Worm (Caenorhabditis elegans) whole organism, L4/young adult: Measurements from ENCODE around the gene F41E7.6.

Experiments
- W03F9.2 ChIP-seq: fragments of 150-350 bp; optimal IDR thresholded peaks from 2 replicates; lab custom pipeline; 2014; ENCODE audit warnings: missing biosample characterization, missing genetic modification characterization
- dao-5 ChIP-seq: sonication (generic microtip); optimal IDR thresholded peaks from 2 replicates; lab custom pipeline; 2016; ENCODE audit warnings: missing genotype, missing genetic modification characterization, moderate library complexity, missing compliant biosample characterization
- him-1 ChIP-seq: sonication (generic microtip); optimal IDR thresholded peaks from 2 replicates; lab custom pipeline; 2016; ENCODE audit warnings: missing genotype, missing genetic modification reagents, missing genetic modification characterization, missing compliant biosample characterization

The F41E7.6 gene

ce11 chrX:10277118-10277517 is 33.1 kb downstream of the F41E7.6 start:
- TF ChIP-seq dao-5 = no peak
- TF ChIP-seq W03F9.2 (tag; lab: Kevin White, UChicago) = no peak
- TF ChIP-seq him-1 = no peak

- no peak for TF ChIP-seq W03F9.2 (tag; lab: Kevin White, UChicago)
- no peak for TF ChIP-seq dao-5
- TF ChIP-seq him-1 = no peak
Measured at ce11 chrX:10274470-10274869, 35.8 kb downstream of the F41E7.6 start.

ce11 chrX:10273392-10273791 is 36.9 kb downstream of the F41E7.6 start, which contains the start of gene F41E7.2:
TSS of gene F41E7.2 (plus strand) at chrX:10273692.
- TF ChIP-seq dao-5 (no peak), W03F9.2 (tag; lab: Kevin White, UChicago) (no peak), him-1 (no peak)

ce11 chrX:10262299-10262698 is 48.0 kb downstream of the F41E7.6 start:
- TF ChIP-seq him-1 (no peak), W03F9.2 (tag; lab: Kevin White, UChicago) (no peak), dao-5 (no peak)

DNA sequence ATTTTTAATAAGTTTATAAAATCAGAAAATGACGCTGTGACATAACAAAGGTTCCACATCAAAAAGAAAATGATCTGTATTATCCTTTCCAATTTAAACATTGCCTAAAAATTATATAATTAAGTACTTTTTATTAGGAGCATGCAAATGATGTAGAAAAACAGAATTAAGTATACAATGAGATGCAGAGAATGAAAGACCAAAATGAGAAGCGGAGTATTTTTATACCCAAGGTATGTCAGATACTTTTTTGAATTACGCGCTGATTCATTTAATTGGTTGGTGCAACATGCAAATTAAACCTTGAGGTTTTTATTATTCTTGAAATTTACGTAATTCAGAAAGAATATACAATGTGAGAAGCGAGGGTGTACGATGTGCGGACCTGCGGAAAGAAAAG is 50.2 kb downstream of the F41E7.6 start, which contains the start of gene C32A9.1:
TSS of gene C32A9.1 (minus strand) at position 101 of the 400 bp plus-strand sequence.
- TF ChIP-seq W03F9.2 (tag; lab: Kevin White, UChicago) = no peak
- no peak for TF ChIP-seq dao-5
- TF ChIP-seq him-1 = no peak
